Worm (Caenorhabditis elegans): ENCODE measurements around the gene VW02B12L.2.

The VW02B12L.2 gene

ce11 chrII:11469574-11470108 is 29.5 kb upstream of the VW02B12L.2 start, which contains the start of gene cisd-1:
Gene cisd-1, minus strand, starts transcription at chrII:11469624.
- no peak for TF ChIP-seq T22C8.4 (GFP tag; IDR thresholded peaks at IDR 0.05)

ce11 chrII:11467541-11467940 is 27.4 kb upstream of the VW02B12L.2 start, which contains the start of gene klp-17:
Gene klp-17, minus strand, starts transcription at chrII:11467641.
- TF ChIP-seq T22C8.4 (GFP tag; IDR thresholded peaks at IDR 0.05) (no peak), ztf-29 (GFP tag; IDR thresholded peaks at IDR 0.05) (no peak), ztf-23 (GFP tag; IDR thresholded peaks at IDR 0.05) (no peak), ref-1 (GFP tag; conservative IDR thresholded peaks at IDR 0.05) (no peak), flt-1 (GFP tag; IDR thresholded peaks at IDR 0.05) (no peak), med-1 (GFP tag; optimal IDR thresholded peaks at IDR 0.05; ENCODE audit: insufficient read depth) (no peak), klf-2 (GFP tag; conservative IDR thresholded peaks at IDR 0.05) (no peak), tab-1 (GFP tag; IDR thresholded peaks at IDR 0.05) (no peak), cog-1 (tag; optimal IDR thresholded peaks at IDR 0.05) (no peak)

- TF ChIP-seq ztf-29 (GFP tag; IDR thresholded peaks at IDR 0.05): 0 out of 2 replicates have a peak, but pooled peaks have one; percentile 11
- no peak for TF ChIP-seq med-1 (GFP tag; optimal IDR thresholded peaks at IDR 0.05; ENCODE audit: insufficient read depth)
Measured at ce11 chrII:11464427-11464944, 24.4 kb upstream of the VW02B12L.2 start, which contains the start of the genes aars-1 and rga-1. Gene aars-1, minus strand, starts transcription at chrII:11464497. Gene rga-1, plus strand, starts transcription at chrII:11464894.

ce11 chrII:11463899-11464298 is 23.8 kb upstream of the VW02B12L.2 start:
- no peak for TF ChIP-seq med-1 (GFP tag; optimal IDR thresholded peaks at IDR 0.05; ENCODE audit: insufficient read depth)
- no peak for TF ChIP-seq tab-1 (GFP tag; IDR thresholded peaks at IDR 0.05)
- TF ChIP-seq T22C8.4 (GFP tag; IDR thresholded peaks at IDR 0.05): no peak
- TF ChIP-seq cog-1 (tag; optimal IDR thresholded peaks at IDR 0.05): no peak

- TF ChIP-seq ztf-23 (GFP tag; IDR thresholded peaks at IDR 0.05) (no peak), cog-1 (tag; optimal IDR thresholded peaks at IDR 0.05) (no peak)
Measured at ce11 chrII:11459883-11460282, 19.8 kb upstream of the VW02B12L.2 start.

DNA sequence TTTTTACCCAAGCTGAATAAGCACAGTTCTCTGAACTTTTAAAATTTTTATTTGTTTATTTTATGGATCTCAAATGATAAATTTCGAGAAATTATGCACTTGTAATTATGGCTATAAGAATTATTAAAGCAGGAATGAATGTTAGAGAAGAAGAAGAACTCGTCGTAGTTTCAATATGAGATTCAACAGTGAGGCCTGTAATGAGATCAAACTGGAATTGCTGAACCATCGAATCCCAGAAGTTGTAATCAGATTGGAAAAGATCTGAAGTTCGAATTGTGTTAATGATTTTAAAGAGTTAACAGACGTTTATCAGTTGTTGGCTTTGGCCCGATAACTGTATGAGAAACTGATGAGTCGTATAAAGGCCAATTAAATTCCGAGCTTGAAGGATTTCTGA is 15.6 kb upstream of the VW02B12L.2 start:
- TF ChIP-seq tab-1 (GFP tag; IDR thresholded peaks at IDR 0.05) (no peak), T22C8.4 (GFP tag; IDR thresholded peaks at IDR 0.05) (no peak), cog-1 (tag; optimal IDR thresholded peaks at IDR 0.05) (no peak), ztf-23 (GFP tag; IDR thresholded peaks at IDR 0.05) (no peak), med-1 (GFP tag; optimal IDR thresholded peaks at IDR 0.05; ENCODE audit: insufficient read depth) (no peak), klf-2 (GFP tag; conservative IDR thresholded peaks at IDR 0.05) (no peak), ztf-29 (GFP tag; IDR thresholded peaks at IDR 0.05) (no peak), flt-1 (GFP tag; IDR thresholded peaks at IDR 0.05) (no peak), ref-1 (GFP tag; conservative IDR thresholded peaks at IDR 0.05) (no peak)

- TF ChIP-seq T22C8.4 (GFP tag; IDR thresholded peaks at IDR 0.05): no peak
- TF ChIP-seq flt-1 (GFP tag; IDR thresholded peaks at IDR 0.05): 0 out of 2 replicates have a peak, but pooled peaks have one; percentile 44
Measured at ce11 chrII:11455140-11455539, 15.0 kb upstream of the VW02B12L.2 start.

DNA sequence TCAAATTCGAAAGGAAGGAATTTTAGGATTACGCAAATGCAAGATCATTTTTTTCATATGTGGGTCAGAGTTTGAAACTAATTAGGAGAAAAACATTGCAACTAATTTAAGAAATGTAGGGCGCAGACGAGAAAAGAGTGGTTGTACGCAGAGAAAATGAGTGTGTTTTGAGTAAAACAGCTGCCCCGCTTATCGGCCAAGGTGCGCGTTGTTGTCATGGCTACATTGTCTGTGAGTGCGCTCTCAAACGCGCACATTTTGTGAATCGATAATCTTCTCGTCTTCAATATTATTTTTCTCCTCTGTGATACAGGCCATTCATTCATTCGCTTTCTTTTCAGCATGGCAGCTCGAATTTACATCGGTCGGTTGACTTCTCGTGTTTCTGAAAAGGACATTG is 13.5 kb upstream of the VW02B12L.2 start:
- no peak for TF ChIP-seq ztf-23 (GFP tag; IDR thresholded peaks at IDR 0.05)
- no peak for TF ChIP-seq flt-1 (GFP tag; IDR thresholded peaks at IDR 0.05)
- TF ChIP-seq med-1 (GFP tag; optimal IDR thresholded peaks at IDR 0.05; ENCODE audit: insufficient read depth): no peak
- no peak for TF ChIP-seq ztf-29 (GFP tag; IDR thresholded peaks at IDR 0.05)
- TF ChIP-seq cog-1 (tag; optimal IDR thresholded peaks at IDR 0.05): no peak
- no peak for TF ChIP-seq klf-2 (GFP tag; conservative IDR thresholded peaks at IDR 0.05)
- no peak for TF ChIP-seq T22C8.4 (GFP tag; IDR thresholded peaks at IDR 0.05)
- TF ChIP-seq ref-1 (GFP tag; conservative IDR thresholded peaks at IDR 0.05): no peak
- TF ChIP-seq tab-1 (GFP tag; IDR thresholded peaks at IDR 0.05): no peak

ce11 chrII:11453025-11453424 is 12.9 kb upstream of the VW02B12L.2 start, which contains the start of gene rsp-1:
Gene rsp-1, plus strand, starts transcription at chrII:11453362.
- TF ChIP-seq ztf-23 (GFP tag; IDR thresholded peaks at IDR 0.05) (peak; percentile 66), med-1 (GFP tag; optimal IDR thresholded peaks at IDR 0.05; ENCODE audit: insufficient read depth) (peak; percentile 28), ref-1 (GFP tag; conservative IDR thresholded peaks at IDR 0.05) (no peak), tab-1 (GFP tag; IDR thresholded peaks at IDR 0.05) (peak; percentile 54; the same call in 1 of the 2 replicates), cog-1 (tag; optimal IDR thresholded peaks at IDR 0.05) (peak; percentile 15), klf-2 (GFP tag; conservative IDR thresholded peaks at IDR 0.05) (no peak), ztf-29 (GFP tag; IDR thresholded peaks at IDR 0.05) (no peak), T22C8.4 (GFP tag; IDR thresholded peaks at IDR 0.05) (peak; percentile 72; the same call in 1 of the 2 replicates), flt-1 (GFP tag; IDR thresholded peaks at IDR 0.05) (peak; percentile 66; the same call in 1 of the 2 replicates)

DNA sequence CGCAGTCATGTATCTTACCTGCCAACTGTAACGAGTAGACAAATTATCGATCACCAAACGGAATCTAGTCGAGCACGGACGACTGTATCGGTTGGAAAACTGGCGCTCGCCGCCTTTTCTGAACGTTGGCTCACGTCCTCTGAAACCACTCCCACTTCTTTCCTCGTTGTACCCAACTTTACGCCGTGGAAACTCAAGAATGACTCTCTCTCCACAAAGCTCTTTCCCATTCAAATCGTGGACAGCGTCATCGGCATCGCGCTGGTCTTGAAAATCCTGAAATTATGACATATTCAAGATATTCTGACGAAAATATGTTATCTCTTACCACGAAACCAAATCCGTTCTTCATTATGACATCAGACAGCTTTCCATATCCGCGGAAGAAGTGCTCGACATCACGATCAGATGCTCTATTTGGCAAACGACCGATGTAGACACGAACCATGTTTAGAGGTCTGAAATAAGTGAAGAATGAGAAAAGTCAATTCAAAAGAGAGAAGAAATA is 12.4 kb upstream of the VW02B12L.2 start, which contains the start of gene rsp-2:
TSS of gene rsp-2 (minus strand) at position 458 of the 508 bp plus-strand sequence.
- TF ChIP-seq klf-2 (GFP tag; conservative IDR thresholded peaks at IDR 0.05) (no peak), T22C8.4 (GFP tag; IDR thresholded peaks at IDR 0.05) (no peak), flt-1 (GFP tag; IDR thresholded peaks at IDR 0.05) (no peak), ztf-23 (GFP tag; IDR thresholded peaks at IDR 0.05) (no peak), cog-1 (tag; optimal IDR thresholded peaks at IDR 0.05) (no peak), ref-1 (GFP tag; conservative IDR thresholded peaks at IDR 0.05) (no peak), tab-1 (GFP tag; IDR thresholded peaks at IDR 0.05) (no peak), med-1 (GFP tag; optimal IDR thresholded peaks at IDR 0.05; ENCODE audit: insufficient read depth) (no peak), ztf-29 (GFP tag; IDR thresholded peaks at IDR 0.05) (no peak)
